Worm (Caenorhabditis elegans): ENCODE data around the gene F15E6.6.

Gene F15E6.6

ce11 chrIV:4298983-4299382 lies 15.1 kb upstream of the F15E6.6 start, which contains the start of gene F15E6.9:
Gene F15E6.9 (minus strand): TSS chrIV:4299083.
- no peak for TF ChIP-seq med-1 (GFP tag; optimal IDR thresholded peaks at IDR 0.05; ENCODE audit: insufficient read depth)
- TF ChIP-seq ztf-29 (GFP tag; IDR thresholded peaks at IDR 0.05), result no peak
- no peak for TF ChIP-seq cog-1 (tag; optimal IDR thresholded peaks at IDR 0.05)
- TF ChIP-seq ztf-23 (GFP tag; IDR thresholded peaks at IDR 0.05), result no peak
- no peak for TF ChIP-seq klf-2 (GFP tag; conservative IDR thresholded peaks at IDR 0.05)

ce11 chrIV:4294552-4294951 lies 10.6 kb upstream of the F15E6.6 start, which contains the start of gene F15E6.3:
Gene F15E6.3 (plus strand): TSS chrIV:4294895.
- TF ChIP-seq ztf-23 (GFP tag; IDR thresholded peaks at IDR 0.05), result no peak
- TF ChIP-seq T22C8.4 (GFP tag; IDR thresholded peaks at IDR 0.05), result no peak
- no peak for TF ChIP-seq tab-1 (GFP tag; IDR thresholded peaks at IDR 0.05)
- no peak for TF ChIP-seq ztf-29 (GFP tag; IDR thresholded peaks at IDR 0.05)
- no peak for TF ChIP-seq klf-2 (GFP tag; conservative IDR thresholded peaks at IDR 0.05)
- no peak for TF ChIP-seq flt-1 (GFP tag; IDR thresholded peaks at IDR 0.05)
- no peak for TF ChIP-seq cog-1 (tag; optimal IDR thresholded peaks at IDR 0.05)
- no peak for TF ChIP-seq ref-1 (GFP tag; conservative IDR thresholded peaks at IDR 0.05)
- no peak for TF ChIP-seq med-1 (GFP tag; optimal IDR thresholded peaks at IDR 0.05; ENCODE audit: insufficient read depth)

- TF ChIP-seq ztf-23 (GFP tag; IDR thresholded peaks at IDR 0.05) (no peak), T22C8.4 (GFP tag; IDR thresholded peaks at IDR 0.05) (no peak), cog-1 (tag; optimal IDR thresholded peaks at IDR 0.05) (no peak), ztf-29 (GFP tag; IDR thresholded peaks at IDR 0.05) (no peak)
Observed at ce11 chrIV:4292569-4292968, 8.6 kb upstream of the F15E6.6 start, which contains the start of gene F15E6.10. Gene F15E6.10 (plus strand): TSS chrIV:4292869.

ce11 chrIV:4291174-4291573 lies 7.3 kb upstream of the F15E6.6 start, which contains the start of gene F15E6.4:
Gene F15E6.4 (plus strand): TSS chrIV:4291474.
- TF ChIP-seq T22C8.4 (GFP tag; IDR thresholded peaks at IDR 0.05) (no peak), ztf-23 (GFP tag; IDR thresholded peaks at IDR 0.05) (no peak), cog-1 (tag; optimal IDR thresholded peaks at IDR 0.05) (no peak), ref-1 (GFP tag; conservative IDR thresholded peaks at IDR 0.05) (no peak), flt-1 (GFP tag; IDR thresholded peaks at IDR 0.05) (no peak), klf-2 (GFP tag; conservative IDR thresholded peaks at IDR 0.05) (no peak), tab-1 (GFP tag; IDR thresholded peaks at IDR 0.05) (no peak), med-1 (GFP tag; optimal IDR thresholded peaks at IDR 0.05; ENCODE audit: insufficient read depth) (no peak), ztf-29 (GFP tag; IDR thresholded peaks at IDR 0.05) (no peak)

- TF ChIP-seq ztf-23 (GFP tag; IDR thresholded peaks at IDR 0.05) (no peak), flt-1 (GFP tag; IDR thresholded peaks at IDR 0.05) (no peak), med-1 (GFP tag; optimal IDR thresholded peaks at IDR 0.05; ENCODE audit: insufficient read depth) (no peak), cog-1 (tag; optimal IDR thresholded peaks at IDR 0.05) (no peak), T22C8.4 (GFP tag; IDR thresholded peaks at IDR 0.05) (no peak), klf-2 (GFP tag; conservative IDR thresholded peaks at IDR 0.05) (no peak), ref-1 (GFP tag; conservative IDR thresholded peaks at IDR 0.05) (no peak), ztf-29 (GFP tag; IDR thresholded peaks at IDR 0.05) (no peak), tab-1 (GFP tag; IDR thresholded peaks at IDR 0.05) (no peak)
Observed at ce11 chrIV:4290472-4290871, 6.6 kb upstream of the F15E6.6 start, which contains the start of gene dct-7. Gene dct-7 (minus strand): TSS chrIV:4290572.

DNA sequence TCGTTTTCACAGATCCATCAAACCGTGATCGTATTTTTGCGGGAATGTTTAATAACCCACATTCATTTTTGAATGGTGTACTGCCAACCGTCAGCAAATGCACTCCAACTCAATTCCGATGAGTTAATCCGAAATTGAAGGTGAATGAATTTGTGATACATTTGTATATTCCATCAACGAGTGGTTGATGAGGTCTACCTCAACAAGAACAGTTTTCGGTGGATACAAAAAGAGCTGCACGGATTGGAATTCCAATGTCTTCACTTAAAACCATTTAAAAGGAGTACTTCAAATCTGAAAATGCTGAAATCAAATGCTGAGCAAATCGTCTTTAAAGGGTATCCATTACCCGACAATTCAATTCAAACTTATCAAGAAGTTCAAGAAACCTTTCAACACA lies 5.3 kb upstream of the F15E6.6 start, which contains the start of gene F15E6.5:
Gene F15E6.5, plus strand, starts transcription at position 301 of the 400 bp plus-strand sequence.
- TF ChIP-seq klf-2 (GFP tag; conservative IDR thresholded peaks at IDR 0.05), result no peak
- no peak for TF ChIP-seq ztf-23 (GFP tag; IDR thresholded peaks at IDR 0.05)

ce11 chrIV:4288332-4288731 lies 4.4 kb upstream of the F15E6.6 start, which contains the start of gene srv-4:
Gene srv-4 (minus strand): TSS chrIV:4288432.
- TF ChIP-seq ztf-29 (GFP tag; IDR thresholded peaks at IDR 0.05), result no peak
- TF ChIP-seq ztf-23 (GFP tag; IDR thresholded peaks at IDR 0.05), result no peak
- TF ChIP-seq flt-1 (GFP tag; IDR thresholded peaks at IDR 0.05), result no peak
- no peak for TF ChIP-seq klf-2 (GFP tag; conservative IDR thresholded peaks at IDR 0.05)
- no peak for TF ChIP-seq med-1 (GFP tag; optimal IDR thresholded peaks at IDR 0.05; ENCODE audit: insufficient read depth)
- TF ChIP-seq tab-1 (GFP tag; IDR thresholded peaks at IDR 0.05), result no peak
- TF ChIP-seq cog-1 (tag; optimal IDR thresholded peaks at IDR 0.05), result no peak
- no peak for TF ChIP-seq ref-1 (GFP tag; conservative IDR thresholded peaks at IDR 0.05)
- no peak for TF ChIP-seq T22C8.4 (GFP tag; IDR thresholded peaks at IDR 0.05)

DNA sequence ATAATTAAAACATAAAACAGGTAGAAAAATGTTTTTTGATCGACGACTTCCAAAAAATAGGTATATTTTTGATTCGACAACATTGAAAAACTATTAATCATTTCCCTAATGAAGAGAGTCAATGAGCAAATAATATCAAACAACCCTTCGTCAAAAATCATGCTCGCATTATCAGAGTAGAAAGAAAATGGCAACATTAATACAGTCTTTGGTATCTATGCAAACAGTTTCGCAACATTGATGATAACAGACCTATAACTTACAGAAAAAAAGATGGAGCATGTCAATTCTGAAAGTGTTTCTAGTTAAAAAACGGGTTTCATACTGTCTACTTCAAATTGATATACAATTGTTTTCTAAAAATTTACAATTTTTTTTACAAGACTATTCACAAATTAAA lies 1.1 kb upstream of the F15E6.6 start:
- TF ChIP-seq T22C8.4 (GFP tag; IDR thresholded peaks at IDR 0.05) (no peak), med-1 (GFP tag; optimal IDR thresholded peaks at IDR 0.05; ENCODE audit: insufficient read depth) (no peak), ref-1 (GFP tag; conservative IDR thresholded peaks at IDR 0.05) (no peak), ztf-23 (GFP tag; IDR thresholded peaks at IDR 0.05) (no peak), flt-1 (GFP tag; IDR thresholded peaks at IDR 0.05) (no peak), tab-1 (GFP tag; IDR thresholded peaks at IDR 0.05) (no peak), klf-2 (GFP tag; conservative IDR thresholded peaks at IDR 0.05) (no peak), ztf-29 (GFP tag; IDR thresholded peaks at IDR 0.05) (no peak), cog-1 (tag; optimal IDR thresholded peaks at IDR 0.05) (no peak)

DNA sequence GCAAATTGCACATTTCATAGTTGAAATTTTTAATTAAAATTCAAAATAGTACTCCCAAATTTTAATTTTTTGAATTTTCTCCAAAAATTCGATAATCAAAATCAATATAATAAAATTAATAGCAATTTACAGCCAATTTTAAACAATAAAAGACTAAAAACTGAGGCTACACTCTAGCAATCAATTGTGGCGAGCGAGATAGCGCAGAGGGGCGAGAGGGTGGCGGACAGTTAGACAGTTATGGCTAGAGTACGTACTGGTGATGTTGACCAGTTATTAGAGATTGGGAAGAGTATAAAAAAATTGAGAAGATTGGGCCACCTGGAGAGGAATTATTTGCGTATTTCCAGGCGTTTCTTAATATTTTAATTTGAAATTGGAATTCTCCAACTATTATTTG lies 6.2 kb downstream of the F15E6.6 start, which contains the start of gene nhr-78:
Gene nhr-78, minus strand, starts transcription at position 182 of the 400 bp plus-strand sequence.
- TF ChIP-seq ref-1 (GFP tag; conservative IDR thresholded peaks at IDR 0.05), result no peak
- TF ChIP-seq ztf-23 (GFP tag; IDR thresholded peaks at IDR 0.05), result no peak
- no peak for TF ChIP-seq med-1 (GFP tag; optimal IDR thresholded peaks at IDR 0.05; ENCODE audit: insufficient read depth)
- no peak for TF ChIP-seq ztf-29 (GFP tag; IDR thresholded peaks at IDR 0.05)
- TF ChIP-seq cog-1 (tag; optimal IDR thresholded peaks at IDR 0.05), result no peak
- TF ChIP-seq flt-1 (GFP tag; IDR thresholded peaks at IDR 0.05), result no peak
- TF ChIP-seq klf-2 (GFP tag; conservative IDR thresholded peaks at IDR 0.05), result no peak
- no peak for TF ChIP-seq tab-1 (GFP tag; IDR thresholded peaks at IDR 0.05)
- no peak for TF ChIP-seq T22C8.4 (GFP tag; IDR thresholded peaks at IDR 0.05)

ce11 chrIV:4272167-4272566 lies 11.8 kb downstream of the F15E6.6 start, which contains the start of gene F36A4.1:
Gene F36A4.1 (plus strand): TSS chrIV:4272467.
- TF ChIP-seq ztf-23 (GFP tag; IDR thresholded peaks at IDR 0.05) (no peak), ref-1 (GFP tag; conservative IDR thresholded peaks at IDR 0.05) (no peak), cog-1 (tag; optimal IDR thresholded peaks at IDR 0.05) (no peak), ztf-29 (GFP tag; IDR thresholded peaks at IDR 0.05) (no peak), flt-1 (GFP tag; IDR thresholded peaks at IDR 0.05) (no peak), tab-1 (GFP tag; IDR thresholded peaks at IDR 0.05) (no peak), klf-2 (GFP tag; conservative IDR thresholded peaks at IDR 0.05) (no peak), med-1 (GFP tag; optimal IDR thresholded peaks at IDR 0.05; ENCODE audit: insufficient read depth) (no peak), T22C8.4 (GFP tag; IDR thresholded peaks at IDR 0.05) (no peak)

Data from whole organism, midembryonic.